Worm (Caenorhabditis elegans): ENCODE measurements around the gene dhrr-1.
A peak's percentile ranks its signal among the peaks of the same experiment; 100 is the strongest.

ce11 chrIII:8956146-8956646 is 11.7 kb downstream of the dhrr-1 start, which contains the start of the genes ZK643.5 and ZK643.2:
- no peak for TF ChIP-seq him-1 (tag; optimal IDR thresholded peaks at IDR 0.05)
- TF ChIP-seq dao-5 (tag; optimal IDR thresholded peaks at IDR 0.05), result no peak
- TF ChIP-seq W03F9.2 (tag; optimal IDR thresholded peaks at IDR 0.05), result peak; percentile 82
